Worm (Caenorhabditis elegans): Measurements from ENCODE around the gene sqrd-1.

sqrd-1 gene

ce11 chrIV:14250113-14250512 lies 30.4 kb downstream of the sqrd-1 start, which contains the start of gene srab-24:
TSS of gene srab-24 (minus strand) at chrIV:14250213.
- TF ChIP-seq nhr-76 (tag; optimal IDR thresholded peaks at IDR 0.05), result no peak
- TF ChIP-seq ces-1 (GFP tag; optimal IDR thresholded peaks at IDR 0.05), result peak; percentile 46
- TF ChIP-seq blmp-1 (tag; optimal IDR thresholded peaks at IDR 0.05), result no peak
- TF ChIP-seq ceh-39 (tag; optimal IDR thresholded peaks at IDR 0.05), result no peak
- TF ChIP-seq mab-5 (tag; optimal IDR thresholded peaks at IDR 0.05), result no peak
- TF ChIP-seq mep-1 (tag; optimal IDR thresholded peaks at IDR 0.05), result no peak
- no peak for TF ChIP-seq ztf-11 (tag; optimal IDR thresholded peaks at IDR 0.05)
- no peak for TF ChIP-seq hlh-1 (tag; optimal IDR thresholded peaks at IDR 0.05)

DNA sequence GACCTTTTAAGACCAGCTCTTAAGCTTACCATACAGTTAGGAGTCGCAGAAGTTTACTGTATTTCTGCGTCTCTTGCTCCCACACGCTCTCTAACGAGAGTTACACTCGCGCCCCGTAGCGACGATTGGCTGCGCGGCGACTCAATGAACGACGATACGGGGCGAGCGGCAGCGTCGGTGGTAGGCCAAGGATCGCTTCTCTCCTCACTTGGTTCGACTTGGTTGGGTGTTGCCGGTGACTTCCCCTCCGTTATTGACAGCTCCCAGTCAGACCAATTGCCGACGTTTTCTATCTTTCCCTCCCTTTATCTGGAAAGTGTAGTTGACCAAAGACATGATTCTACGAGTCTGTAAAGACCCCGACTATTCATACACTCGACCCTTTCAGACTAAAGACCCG lies 35.9 kb downstream of the sqrd-1 start:
- TF ChIP-seq snpc-4 (tag; optimal IDR thresholded peaks at IDR 0.05), result no peak
- TF ChIP-seq pha-4 (tag; optimal IDR thresholded peaks at IDR 0.05), result no peak
- TF ChIP-seq zip-8 (tag; optimal IDR thresholded peaks at IDR 0.05), result no peak
- TF ChIP-seq ceh-83 (GFP tag; optimal IDR thresholded peaks at IDR 0.05), result no peak
- TF ChIP-seq sptf-1 (tag; optimal IDR thresholded peaks at IDR 0.05), result no peak
- TF ChIP-seq mab-5 (tag; optimal IDR thresholded peaks at IDR 0.05), result no peak

DNA sequence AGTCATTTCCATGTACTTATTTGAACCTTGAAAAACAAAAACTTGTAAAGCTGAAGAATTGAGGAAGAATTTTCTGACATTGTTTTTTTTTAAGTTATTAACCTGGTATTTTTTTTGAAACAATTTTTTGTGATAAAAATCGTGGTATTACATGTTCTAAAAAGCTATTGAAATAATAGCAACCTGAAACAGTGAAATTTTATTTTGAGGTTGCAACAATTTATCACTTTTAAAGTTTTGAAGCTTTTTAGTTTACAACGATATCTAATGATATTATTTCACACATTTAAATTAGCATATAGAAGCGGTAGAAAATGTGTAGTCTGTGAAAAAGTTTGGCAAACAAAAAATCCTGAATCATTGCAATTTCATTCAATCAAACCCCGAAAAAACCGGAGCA lies 37.9 kb downstream of the sqrd-1 start:
- TF ChIP-seq zip-8 (tag; optimal IDR thresholded peaks at IDR 0.05), result no peak
- no peak for TF ChIP-seq nhr-28 (tag; optimal IDR thresholded peaks at IDR 0.05)
- no peak for TF ChIP-seq lin-13 (tag; optimal IDR thresholded peaks at IDR 0.05)
- TF ChIP-seq ceh-83 (GFP tag; optimal IDR thresholded peaks at IDR 0.05), result no peak
- no peak for TF ChIP-seq pha-4 (tag; optimal IDR thresholded peaks at IDR 0.05)
- no peak for TF ChIP-seq lin-32 (GFP tag; optimal IDR thresholded peaks at IDR 0.05)
- no peak for TF ChIP-seq nhr-12 (tag; optimal IDR thresholded peaks at IDR 0.05)
- no peak for TF ChIP-seq flh-1 (GFP tag; optimal IDR thresholded peaks at IDR 0.05)
- no peak for TF ChIP-seq tbx-8 (GFP tag; optimal IDR thresholded peaks at IDR 0.05)
- TF ChIP-seq sptf-1 (tag; optimal IDR thresholded peaks at IDR 0.05), result no peak
- TF ChIP-seq nhr-76 (tag; optimal IDR thresholded peaks at IDR 0.05), result no peak
- no peak for TF ChIP-seq elt-1 (tag; optimal IDR thresholded peaks at IDR 0.05; ENCODE audit: borderline replicate concordance, insufficient read depth)

DNA sequence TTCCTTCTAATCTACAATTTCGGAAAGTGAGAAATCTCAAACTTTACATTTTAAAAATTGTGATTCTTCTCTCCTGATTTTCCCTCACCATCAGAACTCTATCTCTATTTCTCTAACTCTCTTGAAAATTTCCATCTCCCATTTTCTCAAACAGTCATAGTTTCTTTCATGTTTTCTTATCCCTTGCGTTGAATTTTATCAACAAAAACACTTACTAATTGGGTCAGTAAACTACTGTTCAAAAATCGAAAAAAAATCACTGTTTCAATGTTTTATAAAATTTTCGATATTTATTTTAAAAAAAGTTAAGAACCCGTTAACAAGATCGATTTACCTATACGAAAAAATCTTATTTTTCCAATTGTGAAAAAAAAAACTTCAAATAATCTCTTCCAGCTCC lies 39.5 kb downstream of the sqrd-1 start:
- TF ChIP-seq snpc-4 (tag; optimal IDR thresholded peaks at IDR 0.05), result no peak
- TF ChIP-seq nhr-28 (tag; optimal IDR thresholded peaks at IDR 0.05), result no peak
- TF ChIP-seq ceh-83 (GFP tag; optimal IDR thresholded peaks at IDR 0.05), result no peak
- no peak for TF ChIP-seq unc-62 (GFP tag; optimal IDR thresholded peaks at IDR 0.05)
- no peak for TF ChIP-seq drap-1 (GFP tag; optimal IDR thresholded peaks at IDR 0.05)

- TF ChIP-seq ces-1 (GFP tag; optimal IDR thresholded peaks at IDR 0.05), result peak; percentile 76
- TF ChIP-seq elt-1 (tag; optimal IDR thresholded peaks at IDR 0.05; ENCODE audit: borderline replicate concordance, insufficient read depth), result no peak
- TF ChIP-seq cnd-1 (tag; optimal IDR thresholded peaks at IDR 0.05), result no peak
These were observed 41.1 kb downstream of the sqrd-1 start for ce11 chrIV:14260761-14261160.

DNA sequence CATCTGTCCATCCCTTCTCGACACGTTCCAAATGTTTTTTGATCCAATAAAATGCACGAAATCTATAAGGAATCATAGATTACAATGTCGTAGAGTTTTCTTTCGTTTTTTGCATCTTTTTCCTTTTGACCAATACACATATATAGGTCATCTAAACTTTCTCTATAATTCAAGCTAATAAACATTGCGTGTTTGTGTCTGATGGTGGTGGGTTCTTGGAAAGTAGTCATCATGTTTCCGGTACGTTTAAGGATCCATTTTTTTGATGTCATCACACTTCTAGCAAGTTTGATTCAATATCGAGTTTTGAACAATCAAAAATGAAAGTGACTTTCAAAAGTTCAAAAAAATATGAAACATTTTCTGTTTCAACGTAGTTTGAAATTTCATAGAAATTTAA lies 49.2 kb downstream of the sqrd-1 start:
- TF ChIP-seq drap-1 (GFP tag; optimal IDR thresholded peaks at IDR 0.05), result no peak
- no peak for TF ChIP-seq ceh-83 (GFP tag; optimal IDR thresholded peaks at IDR 0.05)
- TF ChIP-seq ham-2 (GFP tag; optimal IDR thresholded peaks at IDR 0.05), result no peak

- no peak for TF ChIP-seq unc-62 (GFP tag; optimal IDR thresholded peaks at IDR 0.05)
- TF ChIP-seq ceh-39 (tag; optimal IDR thresholded peaks at IDR 0.05), result no peak
- no peak for TF ChIP-seq ceh-43 (GFP tag; optimal IDR thresholded peaks at IDR 0.05)
- TF ChIP-seq mls-2 (tag; optimal IDR thresholded peaks at IDR 0.05), result no peak
- TF ChIP-seq ham-2 (GFP tag; optimal IDR thresholded peaks at IDR 0.05), result no peak
- TF ChIP-seq elt-3 (tag; optimal IDR thresholded peaks at IDR 0.05), result no peak
- TF ChIP-seq flh-1 (GFP tag; optimal IDR thresholded peaks at IDR 0.05), result no peak
- no peak for TF ChIP-seq M03D4.4 (tag; optimal IDR thresholded peaks at IDR 0.05)
- no peak for TF ChIP-seq ces-1 (GFP tag; optimal IDR thresholded peaks at IDR 0.05)
- no peak for TF ChIP-seq nhr-28 (tag; optimal IDR thresholded peaks at IDR 0.05)
- TF ChIP-seq sptf-1 (tag; optimal IDR thresholded peaks at IDR 0.05), result no peak
- no peak for TF ChIP-seq zip-8 (tag; optimal IDR thresholded peaks at IDR 0.05)
- no peak for TF ChIP-seq mep-1 (tag; optimal IDR thresholded peaks at IDR 0.05)
- TF ChIP-seq blmp-1 (tag; optimal IDR thresholded peaks at IDR 0.05), result no peak
- TF ChIP-seq nhr-12 (tag; optimal IDR thresholded peaks at IDR 0.05), result no peak
- no peak for TF ChIP-seq unc-120 (tag; optimal IDR thresholded peaks at IDR 0.05; ENCODE audit: poor library complexity, severe bottlenecking)
- no peak for TF ChIP-seq nhr-76 (tag; optimal IDR thresholded peaks at IDR 0.05)
- TF ChIP-seq tbx-8 (GFP tag; optimal IDR thresholded peaks at IDR 0.05), result no peak
- TF ChIP-seq unc-39 (tag; optimal IDR thresholded peaks at IDR 0.05), result no peak
- no peak for TF ChIP-seq snpc-4 (tag; optimal IDR thresholded peaks at IDR 0.05)
These were observed 50.3 kb downstream of the sqrd-1 start for ce11 chrIV:14269932-14270331.
